Fruit fly (Drosophila melanogaster): ENCODE measurements around the gene CG5506.

Gene CG5506

DNA sequence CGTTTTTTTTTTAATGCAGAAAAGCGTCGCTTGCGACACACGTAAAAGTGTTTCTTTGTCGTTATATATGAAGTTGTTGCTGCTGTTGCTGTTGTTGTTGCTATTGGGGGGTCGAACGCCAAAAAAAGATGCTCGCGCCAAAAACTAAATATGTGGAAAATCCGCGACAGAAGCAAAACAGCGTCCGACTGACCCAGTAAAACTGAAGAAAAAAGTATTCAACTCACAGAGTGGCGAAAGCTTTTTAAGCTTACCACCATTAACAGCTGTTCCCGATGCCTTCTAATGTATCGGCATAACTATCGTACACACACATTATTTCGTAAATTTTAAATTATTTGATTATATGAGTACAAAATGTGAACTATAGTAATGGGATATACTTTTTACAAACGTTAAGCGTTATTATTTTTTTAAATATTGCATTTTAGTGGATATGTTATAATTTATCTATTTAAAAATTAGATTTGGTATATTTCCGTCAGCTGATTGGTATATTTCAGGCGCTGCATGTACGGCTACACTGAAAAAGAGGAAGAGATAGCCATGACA, 23.5 kb upstream of the CG5506 start, which contains the start of the genes Prestin and Wdr92 (continued):
- TF ChIP-seq Hr39 (GFP tag; optimal IDR thresholded peaks at IDR 0.05) (no peak), CG8632 (GFP tag; optimal IDR thresholded peaks at IDR 0.05) (no peak), Lpt (GFP tag; optimal IDR thresholded peaks at IDR 0.05) (peak; percentile 7), fd59A (GFP tag; optimal IDR thresholded peaks at IDR 0.05) (no peak), CG7368 (GFP tag; optimal IDR thresholded peaks at IDR 0.05) (peak; percentile 31), Blimp-1 (GFP tag; optimal IDR thresholded peaks at IDR 0.05) (no peak), CG11294 (GFP tag; IDR thresholded peaks at IDR 0.05) (no peak), CG4318 (GFP tag; optimal IDR thresholded peaks at IDR 0.05) (no peak), CG9139 (GFP tag; optimal IDR thresholded peaks at IDR 0.05) (peak; percentile 12), CG6792 (GFP tag; optimal IDR thresholded peaks at IDR 0.05) (no peak), esn (GFP tag; optimal IDR thresholded peaks at IDR 0.05) (peak; percentile 21), cyc (GFP tag; optimal IDR thresholded peaks at IDR 0.05) (peak; percentile 2), Smox (GFP tag; optimal IDR thresholded peaks at IDR 0.05) (peak; percentile 14), Met (GFP tag; optimal IDR thresholded peaks at IDR 0.05) (no peak), CG11762 (GFP tag; optimal IDR thresholded peaks at IDR 0.05; ENCODE audit: insufficient read depth) (no peak), Hr4 (GFP tag; optimal IDR thresholded peaks at IDR 0.05) (no peak), CG1621 (tag; optimal IDR thresholded peaks at IDR 0.05) (no peak), pdm3 (GFP tag; optimal IDR thresholded peaks at IDR 0.05) (no peak), Ets21C (GFP tag; optimal IDR thresholded peaks at IDR 0.05) (no peak), svp (GFP tag) (peak; percentile 92), salr (GFP tag; optimal IDR thresholded peaks at IDR 0.05) (no peak), Sox15 (GFP tag; optimal IDR thresholded peaks at IDR 0.05) (no peak), OdsH (GFP tag; optimal IDR thresholded peaks at IDR 0.05) (peak; percentile 8)

DNA sequence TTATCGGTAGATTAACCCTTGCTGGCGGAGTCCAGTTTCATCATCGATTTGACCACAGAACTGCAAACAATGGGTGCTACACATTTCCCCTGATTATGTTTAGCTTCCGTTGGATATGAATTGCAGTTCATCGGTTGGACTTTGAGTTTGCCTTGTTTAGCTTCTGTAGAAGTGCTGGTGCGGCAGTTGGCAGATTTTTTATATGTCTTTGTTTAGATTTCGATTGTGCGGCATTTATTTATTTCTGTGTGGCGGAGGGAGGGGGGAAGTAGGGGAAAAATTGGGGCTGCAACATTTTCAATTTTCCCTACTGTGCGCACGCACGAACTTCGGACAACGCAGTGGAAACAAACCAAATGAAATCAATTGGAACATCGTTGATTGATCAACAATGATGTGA, 21.6 kb upstream of the CG5506 start:
- TF ChIP-seq fkh (GFP tag; optimal IDR thresholded peaks at IDR 0.05) (no peak), salr (GFP tag; optimal IDR thresholded peaks at IDR 0.05) (peak in 1 of 2 experiments; percentile 2), OdsH (GFP tag; optimal IDR thresholded peaks at IDR 0.05) (no peak), topi (GFP tag; optimal IDR thresholded peaks at IDR 0.05) (no peak), dac (GFP tag; optimal IDR thresholded peaks at IDR 0.05) (no peak), CG6792 (GFP tag; optimal IDR thresholded peaks at IDR 0.05) (no peak), CG6854 (GFP tag; optimal IDR thresholded peaks at IDR 0.05) (no peak), achi (GFP tag; optimal IDR thresholded peaks at IDR 0.05) (no peak), CG34406 (GFP tag; optimal IDR thresholded peaks at IDR 0.05) (no peak), Ets21C (GFP tag; optimal IDR thresholded peaks at IDR 0.05) (no peak), CG32006 (GFP tag; optimal IDR thresholded peaks at IDR 0.05) (no peak), pdm3 (GFP tag; optimal IDR thresholded peaks at IDR 0.05) (no peak), CG8119 (GFP tag; IDR thresholded peaks at IDR 0.05) (0 out of 3 replicates have a peak, but pooled peaks have one; percentile 39), CG31627 (GFP tag; optimal IDR thresholded peaks at IDR 0.05) (no peak), dsx (GFP tag; optimal IDR thresholded peaks at IDR 0.05; ENCODE audit: poor library complexity, severe bottlenecking) (no peak), CG11902 (GFP tag; optimal IDR thresholded peaks at IDR 0.05) (no peak), Sox15 (GFP tag; optimal IDR thresholded peaks at IDR 0.05) (no peak), Sox102F (GFP tag; optimal IDR thresholded peaks at IDR 0.05) (no peak), lz (GFP tag; optimal IDR thresholded peaks at IDR 0.05) (no peak), CG6276 (GFP tag; optimal IDR thresholded peaks at IDR 0.05) (peak; percentile 64), CG1621 (tag; optimal IDR thresholded peaks at IDR 0.05) (no peak), Ets96B (tag; optimal IDR thresholded peaks at IDR 0.05) (no peak), Smox (GFP tag; optimal IDR thresholded peaks at IDR 0.05) (no peak), ss (GFP tag; optimal IDR thresholded peaks at IDR 0.05) (peak; percentile 27 to 34), CG3919 (GFP tag; optimal IDR thresholded peaks at IDR 0.05) (no peak), CG8632 (GFP tag; optimal IDR thresholded peaks at IDR 0.05) (no peak), Eip75B (GFP tag; optimal IDR thresholded peaks at IDR 0.05) (no peak), Hr39 (GFP tag; optimal IDR thresholded peaks at IDR 0.05) (no peak), fd85E (GFP tag; optimal IDR thresholded peaks at IDR 0.05) (no peak), acj6 (GFP tag; optimal IDR thresholded peaks at IDR 0.05) (no peak), svp (GFP tag) (peak; percentile 33), CG11762 (GFP tag; optimal IDR thresholded peaks at IDR 0.05; ENCODE audit: insufficient read depth) (no peak), CG16779 (tag; optimal IDR thresholded peaks at IDR 0.05) (no peak), Hr38 (GFP tag; optimal IDR thresholded peaks at IDR 0.05) (no peak), CG6808 (GFP tag; optimal IDR thresholded peaks at IDR 0.05) (peak; percentile 33), cyc (GFP tag; optimal IDR thresholded peaks at IDR 0.05) (no peak), CG15336 (GFP tag; IDR thresholded peaks at IDR 0.05) (peak; percentile 56), net (GFP tag; optimal IDR thresholded peaks at IDR 0.05) (peak; percentile 5), Gug (GFP tag; IDR thresholded peaks at IDR 0.05) (no peak)

Measured in whole organism, prepupa.